Fruit fly (Drosophila melanogaster): ENCODE measurements around the gene nerfin-2.

nerfin-2 gene

dm6 chr3R:10076665-10077064 is 5.7 kb downstream of the nerfin-2 start:
- no peak for TF ChIP-seq noc (tag; optimal IDR thresholded peaks at IDR 0.05)

dm6 chr3R:10078468-10079143 is 7.7 kb downstream of the nerfin-2 start:
- no peak for TF ChIP-seq noc (tag; optimal IDR thresholded peaks at IDR 0.05)

DNA sequence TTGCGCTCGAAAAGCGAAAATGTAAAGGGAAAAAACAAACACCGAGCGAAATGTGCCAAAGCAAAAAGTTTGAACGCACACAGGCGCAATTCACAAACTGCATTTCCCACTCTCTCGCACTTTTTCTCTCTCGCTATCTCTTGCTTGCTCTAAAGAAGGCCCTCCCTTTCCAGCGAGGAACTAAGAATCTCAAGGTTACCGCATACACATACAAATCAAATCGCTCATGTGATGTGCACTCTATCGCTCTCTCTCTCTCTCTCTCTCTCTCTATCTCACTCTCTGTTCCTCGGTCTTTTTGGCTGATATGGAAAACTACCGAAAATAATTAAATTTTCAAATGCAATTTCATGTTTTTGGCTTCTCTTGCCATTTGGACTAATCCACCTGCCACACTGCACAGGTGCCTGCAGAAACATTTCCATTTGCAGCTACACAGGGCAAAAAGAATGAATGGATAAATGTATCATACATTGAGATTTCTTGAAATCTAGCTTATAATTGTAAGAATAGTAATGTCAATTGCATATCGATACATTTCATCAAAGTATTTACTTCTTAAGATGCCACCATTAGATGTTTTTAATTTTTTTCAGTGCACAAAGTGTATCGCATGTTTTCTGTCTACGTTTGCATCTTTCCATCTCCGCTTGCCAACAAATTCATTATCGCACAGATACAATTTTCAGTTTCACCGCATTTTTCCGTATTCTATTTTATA is 8.5 kb downstream of the nerfin-2 start:
- no peak for TF ChIP-seq noc (tag; optimal IDR thresholded peaks at IDR 0.05)

DNA sequence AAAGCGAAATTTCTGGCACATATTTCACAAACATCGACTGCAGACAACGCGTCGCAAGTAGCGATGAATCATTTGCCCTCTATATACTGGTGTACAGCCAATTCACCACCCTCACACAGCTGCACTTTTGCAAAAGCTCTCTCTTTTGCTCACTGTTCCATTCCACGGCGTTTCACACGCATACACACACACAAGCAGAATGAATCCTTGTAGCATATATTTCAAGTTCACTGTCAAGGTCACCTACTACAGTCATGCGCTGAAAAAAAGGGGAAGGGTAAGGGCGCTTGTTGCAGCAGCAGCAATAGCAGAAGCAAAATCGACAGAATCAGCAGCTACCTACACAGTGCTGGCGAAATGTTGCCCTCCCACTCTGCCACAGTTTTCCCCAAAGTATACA is 9.8 kb downstream of the nerfin-2 start:
- TF ChIP-seq noc (tag; optimal IDR thresholded peaks at IDR 0.05), result no peak

- TF ChIP-seq noc (tag; optimal IDR thresholded peaks at IDR 0.05), result no peak
Observed at dm6 chr3R:10081469-10082111, 10.7 kb downstream of the nerfin-2 start.

dm6 chr3R:10082549-10083075 is 11.7 kb downstream of the nerfin-2 start:
- no peak for TF ChIP-seq noc (tag; optimal IDR thresholded peaks at IDR 0.05)

DNA sequence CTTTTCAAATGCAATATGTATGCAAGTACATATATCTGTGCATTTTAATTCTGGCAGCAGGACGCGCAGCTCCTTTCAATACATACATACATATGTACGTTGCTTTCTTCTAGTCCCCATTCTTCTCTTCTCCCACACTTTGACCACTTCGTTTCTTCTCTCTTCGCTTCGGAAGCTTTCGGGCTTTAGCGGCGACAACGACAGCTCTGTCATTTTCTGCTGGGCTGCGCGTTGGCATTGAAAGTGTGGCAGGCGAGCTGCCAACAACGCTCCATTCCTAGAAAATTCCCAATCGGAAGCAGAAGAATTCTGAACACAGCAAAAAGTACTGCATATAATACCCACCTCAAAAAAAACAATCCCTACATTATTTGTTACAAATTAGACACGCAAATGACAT is 12.2 kb downstream of the nerfin-2 start:
- TF ChIP-seq noc (tag; optimal IDR thresholded peaks at IDR 0.05), result no peak

dm6 chr3R:10084179-10084647 is 13.3 kb downstream of the nerfin-2 start:
- TF ChIP-seq noc (tag; optimal IDR thresholded peaks at IDR 0.05), result no peak

DNA sequence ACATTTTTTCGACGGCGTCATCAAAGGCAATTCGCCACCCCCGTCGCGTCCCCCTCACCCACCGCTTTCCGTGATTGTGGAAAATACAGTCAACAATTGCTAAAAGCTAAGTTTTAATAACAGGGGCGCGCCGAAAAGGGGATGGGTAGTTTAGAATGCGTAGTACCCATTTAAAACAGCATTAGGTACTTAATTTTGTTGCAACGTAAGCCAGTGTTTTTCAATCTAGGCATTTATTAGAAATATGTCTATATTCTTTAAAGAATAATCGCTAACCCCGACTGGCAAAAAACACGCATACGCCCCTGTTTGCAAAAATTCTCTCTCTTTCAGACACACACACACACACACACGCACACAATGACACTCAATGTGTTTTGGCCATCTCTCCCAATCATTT is 14.0 kb downstream of the nerfin-2 start:
- TF ChIP-seq noc (tag; optimal IDR thresholded peaks at IDR 0.05), result peak; percentile 93

DNA sequence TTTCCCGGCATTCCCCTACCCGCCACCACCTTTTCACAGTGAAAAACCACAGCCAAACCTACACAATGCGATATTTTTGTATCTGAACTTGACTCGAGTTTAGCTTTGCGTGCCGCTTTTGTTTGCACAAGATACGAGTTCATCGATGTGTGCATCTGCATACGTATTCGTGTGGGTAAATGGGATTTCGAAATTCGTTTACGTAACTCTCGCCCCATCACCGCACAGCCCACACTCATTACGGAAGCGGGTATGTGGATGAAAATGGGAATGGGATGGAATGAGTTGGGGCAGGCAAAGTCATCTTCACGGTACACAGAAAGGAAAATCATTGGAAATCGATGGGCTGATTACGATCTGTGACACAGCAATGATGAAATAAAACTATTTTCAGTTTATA is 15.3 kb downstream of the nerfin-2 start:
- no peak for TF ChIP-seq noc (tag; optimal IDR thresholded peaks at IDR 0.05)

DNA sequence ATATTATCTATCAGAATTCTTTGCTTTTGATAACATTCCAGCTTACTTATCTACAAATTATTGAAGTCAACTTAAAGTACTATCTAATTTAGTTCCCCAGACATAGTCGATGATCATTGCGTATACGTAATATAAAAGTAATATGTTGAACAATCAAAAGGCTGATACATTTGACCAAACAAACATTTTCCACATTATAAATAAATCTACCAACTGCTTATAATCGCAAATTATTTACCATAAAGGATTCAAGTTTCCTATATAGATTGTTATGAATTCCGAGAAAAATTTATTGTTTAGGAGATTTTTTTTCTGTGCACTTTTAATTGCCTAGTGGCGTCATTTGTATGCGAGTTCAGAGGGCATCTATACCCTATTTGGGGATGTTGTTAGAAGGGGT is 15.8 kb downstream of the nerfin-2 start:
- no peak for TF ChIP-seq noc (tag; optimal IDR thresholded peaks at IDR 0.05)

- peak; percentile 77 for TF ChIP-seq noc (tag; optimal IDR thresholded peaks at IDR 0.05)
Observed at dm6 chr3R:10087206-10087927, 16.4 kb downstream of the nerfin-2 start.

- no peak for TF ChIP-seq noc (tag; optimal IDR thresholded peaks at IDR 0.05)
Observed at dm6 chr3R:10089171-10089664, 18.3 kb downstream of the nerfin-2 start.

DNA sequence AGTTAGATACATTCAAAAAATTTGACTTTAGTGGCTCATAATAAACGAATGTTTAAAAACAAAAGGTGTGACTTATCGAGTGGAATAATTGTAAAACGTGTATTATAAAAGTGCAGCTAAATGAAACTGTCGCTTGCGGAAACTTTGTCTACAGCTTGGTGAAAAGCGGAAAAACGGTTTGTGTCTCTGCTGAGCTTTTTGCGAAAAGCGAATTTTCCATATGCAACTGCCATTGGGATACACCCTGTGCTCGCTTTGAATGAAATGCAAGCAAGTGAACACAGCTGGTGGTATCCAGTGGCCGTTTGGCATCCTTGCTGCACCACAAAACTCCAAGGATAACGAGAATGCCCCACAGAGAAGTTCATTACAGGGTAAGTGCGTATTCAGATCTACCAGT is 20.0 kb downstream of the nerfin-2 start:
- TF ChIP-seq noc (tag; optimal IDR thresholded peaks at IDR 0.05), result no peak

- TF ChIP-seq noc (tag; optimal IDR thresholded peaks at IDR 0.05), result no peak
Observed at dm6 chr3R:10091513-10091912, 20.6 kb downstream of the nerfin-2 start.
